Worm (Caenorhabditis elegans) whole organism, L1 larva: ENCODE measurements around the gene Y116F11B.8.

Source experiments
- C34B4.2 ChIP-seq: sonication (generic microtip); optimal IDR thresholded peaks from 2 replicates; lab custom pipeline; 2017; ENCODE audit warnings: mild to moderate bottlenecking, missing genetic modification characterization, missing compliant biosample characterization
- aha-1 ChIP-seq: fragments of 150-350 bp; optimal IDR thresholded peaks from 2 replicates; lab custom pipeline; 2014; ENCODE audit warnings: missing biosample characterization, missing genetic modification characterization
- aly-2 ChIP-seq: fragments of 150-350 bp; optimal IDR thresholded peaks from 2 replicates; lab custom pipeline; 2014; ENCODE audit warnings: missing biosample characterization, missing genetic modification characterization
- blmp-1 ChIP-seq: fragments of 150-350 bp; optimal IDR thresholded peaks from 2 replicates; lab custom pipeline; 2014; ENCODE audit warnings: missing biosample characterization, missing genetic modification characterization
- ceh-63 ChIP-seq: fragments of 200-800 bp; sonication (Bioruptor generic); optimal IDR thresholded peaks from 2 replicates; lab custom pipeline; 2018; ENCODE audit warnings: mild to moderate bottlenecking, missing genetic modification characterization, missing compliant biosample characterization
- ceh-82 ChIP-seq, 3 experiments: fragments of 150-350 bp in 1 of 3; sonication (generic microtip) in 2 of 3; optimal IDR thresholded peaks; 2 replicates each; lab custom pipeline; 2014 to 2017; ENCODE audit warnings: missing biosample characterization in 3 of 3, missing genetic modification characterization in 3 of 3
- ces-1 ChIP-seq: fragments of 150-350 bp; optimal IDR thresholded peaks from 2 replicates; lab custom pipeline; 2014; ENCODE audit warnings: missing biosample characterization, missing genetic modification reagents, missing genetic modification characterization
- dpl-1 ChIP-seq, 3 experiments: fragments of 150-350 bp in 2 of 3; sonication (generic microtip) in 1 of 3; optimal IDR thresholded peaks; 2 replicates each; lab custom pipeline; 2014 to 2017; ENCODE audit warnings: missing biosample characterization in 3 of 3, missing genetic modification characterization in 3 of 3, missing genetic modification reagents in 3 of 3
- efl-1 ChIP-seq, 4 experiments: fragments of 150-350 bp; optimal IDR thresholded peaks in 3 of 4; peaks in 1 of 4; 1 replicate in 1 of 4; 2 replicates in 3 of 4; lab custom pipeline; 2014; ENCODE audit warnings: missing biosample characterization in 2 of 4, missing genetic modification characterization in 2 of 4, missing genetic modification reagents in 2 of 4
- efl-3 ChIP-seq: fragments of 200-800 bp; sonication (Bioruptor generic); optimal IDR thresholded peaks from 2 replicates; lab custom pipeline; 2018; ENCODE audit warnings: mild to moderate bottlenecking, missing genetic modification characterization, missing compliant biosample characterization
- egl-13 ChIP-seq: sonication (generic microtip); optimal IDR thresholded peaks from 2 replicates; lab custom pipeline; 2016; ENCODE audit warnings: missing genotype, missing genetic modification reagents, missing genetic modification characterization, missing compliant biosample characterization
- elt-3 ChIP-seq, 6 experiments: fragments of 150-350 bp in 1 of 6; sonication (generic microtip); optimal IDR thresholded peaks; 2 replicates each; lab custom pipeline; 2017 to 2018; ENCODE audit warnings: missing biosample characterization in 6 of 6, missing genetic modification characterization in 6 of 6, inconsistent platforms in 1 of 6
- fkh-10 ChIP-seq: sonication (generic microtip); optimal IDR thresholded peaks from 2 replicates; lab custom pipeline; 2017; ENCODE audit warnings: missing biosample characterization, missing genetic modification reagents, missing genetic modification characterization
- fkh-4 ChIP-seq: sonication (generic microtip); optimal IDR thresholded peaks from 2 replicates; lab custom pipeline; 2016; ENCODE audit warnings: missing compliant biosample characterization, missing genetic modification characterization, borderline replicate concordance
- fkh-8 ChIP-seq: sonication (generic microtip); optimal IDR thresholded peaks from 2 replicates; lab custom pipeline; 2016; ENCODE audit warnings: mild to moderate bottlenecking, missing genetic modification characterization, missing compliant biosample characterization
- fos-1 ChIP-seq: fragments of 150-350 bp; optimal IDR thresholded peaks from 2 replicates; lab custom pipeline; 2014; ENCODE audit warnings: missing biosample characterization, missing genetic modification characterization
- hlh-4 ChIP-seq: sonication (generic microtip); optimal IDR thresholded peaks from 2 replicates; lab custom pipeline; 2016; ENCODE audit warnings: mild to moderate bottlenecking, missing genetic modification characterization, missing compliant biosample characterization
- irx-1 ChIP-seq: sonication (generic microtip); optimal IDR thresholded peaks from 2 replicates; lab custom pipeline; 2016; ENCODE audit warnings: missing genetic modification characterization, missing compliant biosample characterization
- jun-1 ChIP-seq: fragments of 150-350 bp; optimal IDR thresholded peaks from 2 replicates; lab custom pipeline; 2014; ENCODE audit warnings: missing biosample characterization, missing genetic modification reagents, missing genetic modification characterization
- lin-13 ChIP-seq: fragments of 150-350 bp; optimal IDR thresholded peaks from 2 replicates; lab custom pipeline; 2014; ENCODE audit warnings: missing biosample characterization, missing genetic modification reagents, missing genetic modification characterization
- lin-14 ChIP-seq: fragments of 200-800 bp; sonication (Bioruptor generic); optimal IDR thresholded peaks from 2 replicates; lab custom pipeline; 2018; ENCODE audit warnings: mild to moderate bottlenecking, missing genetic modification characterization, moderate library complexity, missing compliant biosample characterization
- lin-35 ChIP-seq, 2 experiments: fragments of 150-350 bp; optimal IDR thresholded peaks; 2 replicates each; lab custom pipeline; 2014; ENCODE audit warnings: missing biosample characterization in 2 of 2, missing genetic modification characterization in 2 of 2, missing genetic modification reagents in 2 of 2
- lin-39 ChIP-seq: fragments of 150-350 bp; optimal IDR thresholded peaks from 2 replicates; lab custom pipeline; 2014; ENCODE audit warnings: missing biosample characterization, missing genetic modification reagents, missing genetic modification characterization
- lir-3 ChIP-seq: sonication (generic microtip); optimal IDR thresholded peaks from 2 replicates; lab custom pipeline; 2016; ENCODE audit warnings: mild to moderate bottlenecking, missing genetic modification characterization, moderate library complexity, missing compliant biosample characterization; ENCODE audit not compliant: poor library complexity
- lsy-2 ChIP-seq, 2 experiments: fragments of 150-350 bp; optimal IDR thresholded peaks; 2 replicates each; lab custom pipeline; 2014; ENCODE audit warnings: missing biosample characterization in 2 of 2, missing genetic modification characterization in 2 of 2
- mdl-1 ChIP-seq, 2 experiments: fragments of 150-350 bp; optimal IDR thresholded peaks; 2 replicates each; lab custom pipeline; 2014 to 2017; ENCODE audit warnings: missing biosample characterization in 2 of 2, missing genetic modification characterization in 2 of 2, inconsistent platforms in 1 of 2
- mep-1 ChIP-seq: fragments of 150-350 bp; optimal IDR thresholded peaks from 2 replicates; lab custom pipeline; 2014; ENCODE audit warnings: missing biosample characterization, missing genetic modification characterization
- nhr-11 ChIP-seq: fragments of 150-350 bp; optimal IDR thresholded peaks from 2 replicates; lab custom pipeline; 2014; ENCODE audit warnings: missing biosample characterization, missing genetic modification characterization
- nhr-12 ChIP-seq: sonication (generic microtip); optimal IDR thresholded peaks from 2 replicates; lab custom pipeline; 2017; ENCODE audit warnings: missing biosample characterization, missing genetic modification characterization
- nhr-19 ChIP-seq: fragments of 200-800 bp; sonication (Bioruptor generic); conservative IDR thresholded peaks from 2 replicates; pipeline ENCODE4 v1.3.6; 2022; ENCODE audit warnings: missing genetic modification characterization, missing compliant biosample characterization
- nhr-237 ChIP-seq: fragments of 150-350 bp; optimal IDR thresholded peaks from 2 replicates; lab custom pipeline; 2014; ENCODE audit warnings: missing biosample characterization, missing genetic modification characterization
- nhr-28 ChIP-seq: fragments of 150-350 bp; optimal IDR thresholded peaks from 2 replicates; lab custom pipeline; 2014; ENCODE audit warnings: missing biosample characterization, missing genetic modification characterization
- nhr-90 ChIP-seq: sonication (generic microtip); optimal IDR thresholded peaks from 2 replicates; lab custom pipeline; 2016; ENCODE audit warnings: mild to moderate bottlenecking, missing genetic modification characterization, missing compliant biosample characterization; ENCODE audit not compliant: poor library complexity
- rnt-1 ChIP-seq: sonication (generic microtip); optimal IDR thresholded peaks from 2 replicates; lab custom pipeline; 2016; ENCODE audit warnings: mild to moderate bottlenecking, missing genetic modification characterization, moderate library complexity, missing compliant biosample characterization
- skn-1 ChIP-seq: fragments of 150-350 bp; optimal IDR thresholded peaks from 2 replicates; lab custom pipeline; 2014; ENCODE audit warnings: missing biosample characterization, missing genetic modification characterization
- snpc-4 ChIP-seq: fragments of 150-350 bp; optimal IDR thresholded peaks from 2 replicates; lab custom pipeline; 2014; ENCODE audit warnings: missing biosample characterization, missing genetic modification characterization
- swsn-7 ChIP-seq: sonication (generic microtip); optimal IDR thresholded peaks from 2 replicates; lab custom pipeline; 2016; ENCODE audit warnings: missing genetic modification characterization, missing compliant biosample characterization
- tbx-2 ChIP-seq: sonication (generic microtip); optimal IDR thresholded peaks from 2 replicates; lab custom pipeline; 2016; ENCODE audit warnings: missing genetic modification characterization, missing compliant biosample characterization
- tlp-1 ChIP-seq: fragments of 150-350 bp; optimal IDR thresholded peaks from 2 replicates; lab custom pipeline; 2014; ENCODE audit warnings: missing biosample characterization, missing genetic modification characterization
- unc-130 ChIP-seq: fragments of 150-350 bp; optimal IDR thresholded peaks from 2 replicates; lab custom pipeline; 2017; ENCODE audit warnings: missing biosample characterization, missing genetic modification characterization, inconsistent platforms
- unc-30 ChIP-seq: sonication (generic microtip); optimal IDR thresholded peaks from 2 replicates; lab custom pipeline; 2017; ENCODE audit warnings: missing biosample characterization, missing genetic modification characterization
- unc-86 ChIP-seq: sonication (generic microtip); optimal IDR thresholded peaks from 2 replicates; lab custom pipeline; 2016; ENCODE audit warnings: missing genetic modification characterization, missing compliant biosample characterization
- unc-98 ChIP-seq: fragments of 200-800 bp; sonication (Bioruptor generic); IDR thresholded peaks from 2 replicates; pipeline ENCODE4 v1.3.6; 2022; ENCODE audit warnings: missing genetic modification characterization, missing compliant biosample characterization
- vab-15 ChIP-seq: sonication (generic microtip); optimal IDR thresholded peaks from 2 replicates; lab custom pipeline; 2017; ENCODE audit warnings: missing genotype, mild to moderate bottlenecking, missing genetic modification characterization, missing compliant biosample characterization
- zag-1 ChIP-seq: fragments of 150-350 bp; optimal IDR thresholded peaks from 2 replicates; lab custom pipeline; 2014; ENCODE audit warnings: missing biosample characterization, missing genetic modification characterization
- ztf-4 ChIP-seq: fragments of 150-350 bp; optimal IDR thresholded peaks from 2 replicates; lab custom pipeline; 2014; ENCODE audit warnings: missing biosample characterization, missing genetic modification characterization

Gene Y116F11B.8

ce11 chrV:19867883-19868282 is 10.4 kb downstream of the Y116F11B.8 start, which contains the start of gene Y116F11B.9:
TSS of gene Y116F11B.9 (minus strand) at chrV:19867983.
- TF ChIP-seq skn-1 (tag; lab: Kevin White, UChicago) (no peak), C34B4.2 (tag; lab: Kevin White, UChicago) (no peak), aha-1 (tag; lab: Kevin White, UChicago) (no peak)

- TF ChIP-seq aly-2 (tag; lab: Kevin White, UChicago) (no peak), blmp-1 (tag; lab: Kevin White, UChicago) (no peak), nhr-237 (tag; lab: Kevin White, UChicago) (no peak), zag-1 (tag; lab: Kevin White, UChicago) (no peak), nhr-90 (tag; lab: Kevin White, UChicago) (no peak), tbx-2 (tag; lab: Kevin White, UChicago) (no peak), ztf-4 (tag; lab: Kevin White, UChicago) (no peak), lin-35 (GFP tag; optimal IDR thresholded peaks at IDR 0.05; lab: Kevin White, UChicago) (no peak), snpc-4 (no peak), lsy-2 (tag; optimal IDR thresholded peaks at IDR 0.05; lab: Kevin White, UChicago) (no peak), lir-3 (tag; lab: Kevin White, UChicago) (no peak), tlp-1 (tag; lab: Kevin White, UChicago) (no peak), nhr-28 (tag; lab: Kevin White, UChicago) (no peak), unc-30 (tag; lab: Kevin White, UChicago) (no peak), hlh-4 (no peak), egl-13 (no peak)
- TF ChIP-seq, all 84 proteins: peak for 0
These were observed 25.5 kb downstream of the Y116F11B.8 start, which contains the start of gene Y116F11B.13 for ce11 chrV:19882916-19883315. TSS of gene Y116F11B.13 (plus strand) at chrV:19883216.

ce11 chrV:19895250-19895649 is 37.8 kb downstream of the Y116F11B.8 start, which contains the start of gene gly-4:
TSS of gene gly-4 (minus strand) at chrV:19895350.
- TF ChIP-seq ceh-63 (GFP tag; lab: Kevin White, UChicago) = no peak
- no peak for TF ChIP-seq lin-39
- no peak for TF ChIP-seq nhr-12 (tag; lab: Kevin White, UChicago)

ce11 chrV:19897557-19897956 is 40.1 kb downstream of the Y116F11B.8 start:
- TF ChIP-seq lin-13 (GFP tag; lab: Kevin White, UChicago) = peak; percentile 53
- TF ChIP-seq ceh-82 (tag; optimal IDR thresholded peaks at IDR 0.05; lab: Kevin White, UChicago) = peak in 2 of 3 experiments; percentile 24 to 43
- TF ChIP-seq lsy-2 (tag; optimal IDR thresholded peaks at IDR 0.05; lab: Kevin White, UChicago) = peak; percentile 69 to 75
- no peak for TF ChIP-seq nhr-12 (tag; lab: Kevin White, UChicago)
- TF ChIP-seq irx-1 (tag; lab: Kevin White, UChicago) = peak; percentile 8
- TF ChIP-seq elt-3 (tag; optimal IDR thresholded peaks at IDR 0.05; lab: Kevin White, UChicago) = no peak
- peak; percentile 29 for TF ChIP-seq tbx-2 (tag; lab: Kevin White, UChicago)
- TF ChIP-seq fkh-10 (GFP tag; lab: Kevin White, UChicago) = peak; percentile 25
- peak; percentile 50 for TF ChIP-seq nhr-19 (GFP tag; lab: Robert Waterston, UW)
- no peak for TF ChIP-seq unc-98 (GFP tag; lab: Robert Waterston, UW)
- TF ChIP-seq efl-3 (GFP tag; lab: Kevin White, UChicago) = no peak
- no peak for TF ChIP-seq vab-15
- peak; percentile 48 for TF ChIP-seq mep-1
- no peak for TF ChIP-seq nhr-237 (tag; lab: Kevin White, UChicago)
- no peak for TF ChIP-seq unc-130 (tag; lab: Kevin White, UChicago)
- no peak for TF ChIP-seq unc-86 (tag; lab: Kevin White, UChicago)
- TF ChIP-seq fos-1 (tag; lab: Kevin White, UChicago) = peak; percentile 49
- peak; percentile 13 to 30 for TF ChIP-seq lin-35 (GFP tag; optimal IDR thresholded peaks at IDR 0.05; lab: Kevin White, UChicago)
- TF ChIP-seq snpc-4 = peak; percentile 53
- TF ChIP-seq mdl-1 (tag; optimal IDR thresholded peaks at IDR 0.05; lab: Kevin White, UChicago) = peak in 1 of 2 experiments; percentile 47
- TF ChIP-seq blmp-1 (tag; lab: Kevin White, UChicago) = no peak
- peak; percentile 43 for TF ChIP-seq fkh-4 (tag; lab: Kevin White, UChicago)
- peak; percentile 92 for TF ChIP-seq lin-14 (GFP tag; lab: Kevin White, UChicago)
- no peak for TF ChIP-seq fkh-8
- peak; percentile 86 for TF ChIP-seq rnt-1 (tag; lab: Kevin White, UChicago)
- peak in 1 of 3 experiments; percentile 33 for TF ChIP-seq dpl-1 (GFP tag; optimal IDR thresholded peaks at IDR 0.05; lab: Kevin White, UChicago)
- TF ChIP-seq jun-1 (tag; lab: Kevin White, UChicago) = no peak
- no peak for TF ChIP-seq ces-1 (GFP tag; lab: Kevin White, UChicago)
- peak; percentile 50 for TF ChIP-seq swsn-7 (tag; lab: Kevin White, UChicago)
- peak; percentile 29 for TF ChIP-seq nhr-11 (tag; lab: Kevin White, UChicago)
- TF ChIP-seq efl-1 (optimal IDR thresholded peaks at IDR 0.05; lab: Kevin White, UChicago) = peak; percentile 40 to 50
- TF ChIP-seq efl-1 (GFP tag; optimal IDR thresholded peaks at IDR 0.05 in 1 of 2; lab: Kevin White, UChicago) = peak; percentile 34 to 86
